Worm (Caenorhabditis elegans): ENCODE results near the gene ttr-41.

- TF ChIP-seq dve-1 (tag; optimal IDR thresholded peaks at IDR 0.05) (no peak), C38D4.7 (GFP tag; optimal IDR thresholded peaks at IDR 0.05) (no peak), ceh-18 (tag; optimal IDR thresholded peaks at IDR 0.05) (no peak), nfya-1 (tag; optimal IDR thresholded peaks at IDR 0.05) (no peak), unc-86 (tag; optimal IDR thresholded peaks at IDR 0.05) (no peak), hlh-6 (tag; optimal IDR thresholded peaks at IDR 0.05) (no peak), Y22D7AL.16 (tag; optimal IDR thresholded peaks at IDR 0.05) (no peak), ceh-9 (tag; optimal IDR thresholded peaks at IDR 0.05) (no peak), pax-1 (tag; optimal IDR thresholded peaks at IDR 0.05) (no peak), elt-2 (tag; optimal IDR thresholded peaks at IDR 0.05) (no peak), ceh-19 (GFP tag; optimal IDR thresholded peaks at IDR 0.05) (no peak), ceh-31 (tag; optimal IDR thresholded peaks at IDR 0.05) (no peak)
Observed at ce11 chrII:4747697-4748096, 20.0 kb upstream of the ttr-41 start.
